Worm (Caenorhabditis elegans) whole organism, young adult: Measurements from ENCODE around the gene EGAP2.2.

Experiments used
- B0336.3 ChIP-seq: fragments of 200-800 bp; sonication (Bioruptor generic); IDR thresholded peaks from 2 replicates; pipeline ENCODE4 v1.3.6; 2022; ENCODE audit warnings: missing genetic modification characterization, missing compliant biosample characterization
- D2030.7 ChIP-seq: fragments of 200-800 bp; sonication (Bioruptor generic); IDR thresholded peaks from 2 replicates; pipeline ENCODE4 v1.3.6; 2022; ENCODE audit warnings: missing genetic modification reagents, missing genetic modification characterization, missing compliant biosample characterization
- F10E7.11 ChIP-seq: sonication (generic microtip); optimal IDR thresholded peaks from 2 replicates; lab custom pipeline; 2017; ENCODE audit warnings: mild to moderate bottlenecking, missing genetic modification characterization, moderate library complexity, missing compliant biosample characterization
- F33H1.4 ChIP-seq: fragments of 200-800 bp; sonication (Bioruptor generic); IDR thresholded peaks from 2 replicates; pipeline ENCODE4 v1.3.6; 2022; ENCODE audit warnings: missing genetic modification reagents, missing genetic modification characterization, missing compliant biosample characterization
- F57C9.4 ChIP-seq: sonication (generic microtip); optimal IDR thresholded peaks from 2 replicates; lab custom pipeline; 2017; ENCODE audit warnings: mild to moderate bottlenecking, missing genetic modification characterization, missing compliant biosample characterization
- K12H6.12 ChIP-seq: fragments of 200-800 bp; sonication (Bioruptor generic); optimal IDR thresholded peaks from 2 replicates; lab custom pipeline; 2018; ENCODE audit warnings: mild to moderate bottlenecking, missing genetic modification characterization, missing compliant biosample characterization
- T26A5.8 ChIP-seq: sonication (generic microtip); optimal IDR thresholded peaks from 2 replicates; lab custom pipeline; 2016; ENCODE audit warnings: missing genetic modification characterization, missing compliant biosample characterization
- akir-1 ChIP-seq: fragments of 200-800 bp; sonication (Bioruptor generic); optimal IDR thresholded peaks from 2 replicates; lab custom pipeline; 2018; ENCODE audit warnings: mild to moderate bottlenecking, missing genetic modification characterization, moderate library complexity, missing compliant biosample characterization
- ama-1 ChIP-seq, 3 experiments: fragments of 150-350 bp in 1 of 3; sonication (generic microtip) in 2 of 3; optimal IDR thresholded peaks; 2 replicates each; lab custom pipeline; 2014 to 2018; ENCODE audit warnings: missing biosample characterization in 2 of 3, missing genetic modification characterization in 2 of 3, missing genetic modification reagents in 2 of 3
- athp-1 ChIP-seq: sonication (generic microtip); optimal IDR thresholded peaks from 2 replicates; lab custom pipeline; 2017; ENCODE audit warnings: mild to moderate bottlenecking, missing genetic modification characterization, missing compliant biosample characterization
- bed-1 ChIP-seq: fragments of 200-800 bp; sonication (Bioruptor generic); IDR thresholded peaks from 2 replicates; pipeline ENCODE4 v1.3.6; 2022; ENCODE audit warnings: missing genetic modification reagents, missing genetic modification characterization, missing compliant biosample characterization
- ceh-100 ChIP-seq: fragments of 200-800 bp; sonication (Bioruptor generic); IDR thresholded peaks from 2 replicates; pipeline ENCODE4 v1.3.6; 2022; ENCODE audit warnings: missing genetic modification reagents, missing genetic modification characterization, missing compliant biosample characterization
- ceh-27 ChIP-seq: fragments of 200-800 bp; sonication (Bioruptor generic); optimal IDR thresholded peaks from 2 replicates; lab custom pipeline; 2018; ENCODE audit warnings: mild to moderate bottlenecking, missing genetic modification characterization, moderate library complexity, missing compliant biosample characterization
- ceh-91 ChIP-seq: fragments of 200-800 bp; sonication (Bioruptor generic); IDR thresholded peaks from 2 replicates; pipeline ENCODE4 v1.3.6; 2022; ENCODE audit warnings: missing genetic modification reagents, missing genetic modification characterization, missing compliant biosample characterization
- die-1 ChIP-seq: sonication (generic microtip); optimal IDR thresholded peaks from 2 replicates; lab custom pipeline; 2016; ENCODE audit warnings: missing genotype, mild to moderate bottlenecking, missing genetic modification characterization, missing compliant biosample characterization
- efl-1 ChIP-seq: fragments of 150-350 bp; optimal IDR thresholded peaks from 2 replicates; lab custom pipeline; 2014; ENCODE audit warnings: missing biosample characterization, missing genetic modification reagents, missing genetic modification characterization
- egl-18 ChIP-seq: fragments of 200-800 bp; sonication (Bioruptor generic); IDR thresholded peaks from 2 replicates; pipeline ENCODE4 v1.3.6; 2022; ENCODE audit warnings: missing genetic modification reagents, missing genetic modification characterization, missing compliant biosample characterization
- ekl-4 ChIP-seq: fragments of 200-800 bp; sonication (Bioruptor generic); IDR thresholded peaks from 2 replicates; pipeline ENCODE4 v1.3.6; 2022; ENCODE audit warnings: missing genetic modification reagents, missing genetic modification characterization, missing compliant biosample characterization
- fkh-3 ChIP-seq: sonication (generic microtip); optimal IDR thresholded peaks from 2 replicates; lab custom pipeline; 2016; ENCODE audit warnings: mild to moderate bottlenecking, missing genetic modification characterization, missing compliant biosample characterization
- hmg-1.2 ChIP-seq: fragments of 200-800 bp; sonication (Bioruptor generic); IDR thresholded peaks from 2 replicates; pipeline ENCODE4 v1.3.6; 2022; ENCODE audit warnings: missing genetic modification reagents, missing genetic modification characterization, missing compliant biosample characterization
- hrde-1 ChIP-seq: sonication (generic microtip); optimal IDR thresholded peaks from 2 replicates; lab custom pipeline; 2016; ENCODE audit warnings: missing genetic modification characterization, mild to moderate bottlenecking, missing compliant biosample characterization, moderate library complexity, missing genotype, missing genetic modification reagents, borderline replicate concordance
- lir-1 ChIP-seq: fragments of 200-800 bp; sonication (Bioruptor generic); conservative IDR thresholded peaks from 2 replicates; pipeline ENCODE4 v1.3.6; 2022; ENCODE audit warnings: missing genetic modification reagents, missing genetic modification characterization, missing compliant biosample characterization
- lsl-1 ChIP-seq: fragments of 200-800 bp; sonication (Bioruptor generic); optimal IDR thresholded peaks from 2 replicates; lab custom pipeline; 2018; ENCODE audit warnings: mild to moderate bottlenecking, missing genetic modification characterization, moderate library complexity, missing compliant biosample characterization
- lsy-27 ChIP-seq: sonication (generic microtip); optimal IDR thresholded peaks from 2 replicates; lab custom pipeline; 2017; ENCODE audit warnings: missing genetic modification characterization, mild to moderate bottlenecking, missing compliant biosample characterization, antibody characterized with exemption, missing genotype, borderline replicate concordance; ENCODE audit not compliant: insufficient read depth
- mcd-1 ChIP-seq: fragments of 200-800 bp; sonication (Bioruptor generic); IDR thresholded peaks from 2 replicates; pipeline ENCODE4 v1.3.6; 2022; ENCODE audit warnings: missing genetic modification reagents, missing genetic modification characterization, missing compliant biosample characterization
- mes-4 ChIP-seq: sonication (generic microtip); optimal IDR thresholded peaks from 2 replicates; lab custom pipeline; 2016; ENCODE audit warnings: missing genotype, missing genetic modification characterization, missing compliant biosample characterization
- nfya-2 ChIP-seq: fragments of 200-800 bp; sonication (Bioruptor generic); IDR thresholded peaks from 2 replicates; pipeline ENCODE4 v1.3.6; 2022; ENCODE audit warnings: missing genetic modification reagents, missing genetic modification characterization, missing compliant biosample characterization
- nhr-120 ChIP-seq: fragments of 200-800 bp; sonication (Bioruptor generic); IDR thresholded peaks from 2 replicates; pipeline ENCODE4 v1.3.6; 2022; ENCODE audit warnings: missing genetic modification characterization, missing compliant biosample characterization
- nhr-80 ChIP-seq: sonication (generic microtip); optimal IDR thresholded peaks from 2 replicates; lab custom pipeline; 2016; ENCODE audit warnings: missing genetic modification characterization, missing compliant biosample characterization
- rec-8 ChIP-seq, 2 experiments: sonication (generic microtip); optimal IDR thresholded peaks; 2 replicates each; lab custom pipeline; 2016; ENCODE audit warnings: mild to moderate bottlenecking in 2 of 2, missing genetic modification characterization in 2 of 2, missing genetic modification reagents in 2 of 2, missing genotype in 2 of 2, missing biosample characterization in 1 of 2, missing compliant biosample characterization in 1 of 2, moderate library complexity in 1 of 2
- rpc-1 ChIP-seq, 2 experiments: fragments of 150-350 bp in 1 of 2; sonication (generic microtip) in 1 of 2; optimal IDR thresholded peaks; 2 replicates each; lab custom pipeline; 2014 to 2018; ENCODE audit warnings: missing biosample characterization in 1 of 2, missing genetic modification characterization in 1 of 2, missing genetic modification reagents in 1 of 2, missing genotype in 1 of 2
- sptf-2 ChIP-seq: fragments of 200-800 bp; sonication (Bioruptor generic); optimal IDR thresholded peaks from 2 replicates; lab custom pipeline; 2018; ENCODE audit warnings: mild to moderate bottlenecking, missing genetic modification characterization, missing compliant biosample characterization
- zfh-2 ChIP-seq: fragments of 200-800 bp; sonication (Bioruptor generic); conservative IDR thresholded peaks from 2 replicates; pipeline ENCODE4 v1.3.6; 2022; ENCODE audit warnings: missing genetic modification reagents, missing genetic modification characterization, missing compliant biosample characterization

EGAP2.2 gene

ce11 chrII:5185955-5186539 is 43.6 kb upstream of the EGAP2.2 start (continued):
- TF ChIP-seq ama-1 (optimal IDR thresholded peaks at IDR 0.05; lab: Kevin White, UChicago) (no peak), ama-1 (GFP tag; optimal IDR thresholded peaks at IDR 0.05; lab: Kevin White, UChicago) (no peak), nhr-80 (tag; lab: Kevin White, UChicago) (peak; percentile 90), efl-1 (GFP tag; lab: Kevin White, UChicago) (no peak), B0336.3 (GFP tag; lab: Robert Waterston, UW) (peak; percentile 30; the same call in 1 of the 2 replicates), mes-4 (tag; lab: Kevin White, UChicago) (no peak), nfya-2 (no peak), D2030.7 (GFP tag; lab: Robert Waterston, UW) (no peak), egl-18 (GFP tag; lab: Robert Waterston, UW) (no peak), athp-1 (tag; lab: Kevin White, UChicago) (no peak), T26A5.8 (tag; lab: Kevin White, UChicago) (no peak), rpc-1 (optimal IDR thresholded peaks at IDR 0.05; lab: Kevin White, UChicago) (no peak), rpc-1 (tag; optimal IDR thresholded peaks at IDR 0.05; lab: Kevin White, UChicago) (no peak), ceh-100 (GFP tag; lab: Robert Waterston, UW) (no peak), die-1 (tag; lab: Kevin White, UChicago) (no peak), F33H1.4 (GFP tag; lab: Robert Waterston, UW) (no peak), F10E7.11 (tag; lab: Kevin White, UChicago) (no peak), sptf-2 (GFP tag; lab: Kevin White, UChicago) (no peak), ekl-4 (GFP tag; lab: Robert Waterston, UW) (no peak), hmg-1.2 (no peak), bed-1 (GFP tag; lab: Robert Waterston, UW) (no peak), F57C9.4 (tag; lab: Kevin White, UChicago) (no peak), ceh-27 (GFP tag; lab: Kevin White, UChicago) (no peak), rec-8 (tag; optimal IDR thresholded peaks at IDR 0.05; lab: Kevin White, UChicago) (no peak), K12H6.12 (tag; lab: Kevin White, UChicago) (no peak)

ce11 chrII:5186870-5187269 is 42.8 kb upstream of the EGAP2.2 start:
- TF ChIP-seq lir-1 (no peak), lsy-27 (tag; lab: Kevin White, UChicago) (no peak), nhr-80 (tag; lab: Kevin White, UChicago) (peak; percentile 40)

- TF ChIP-seq fkh-3 = no peak
- TF ChIP-seq hrde-1 (tag; lab: Kevin White, UChicago) = no peak
- TF ChIP-seq zfh-2 (GFP tag; lab: Robert Waterston, UW) = no peak
- TF ChIP-seq ceh-91 = no peak
- no peak for TF ChIP-seq nhr-120 (GFP tag; lab: Robert Waterston, UW)
Measured at ce11 chrII:5187469-5187868, 42.2 kb upstream of the EGAP2.2 start, which contains the start of gene crh-2. Gene crh-2 (minus strand): TSS chrII:5187569.

DNA sequence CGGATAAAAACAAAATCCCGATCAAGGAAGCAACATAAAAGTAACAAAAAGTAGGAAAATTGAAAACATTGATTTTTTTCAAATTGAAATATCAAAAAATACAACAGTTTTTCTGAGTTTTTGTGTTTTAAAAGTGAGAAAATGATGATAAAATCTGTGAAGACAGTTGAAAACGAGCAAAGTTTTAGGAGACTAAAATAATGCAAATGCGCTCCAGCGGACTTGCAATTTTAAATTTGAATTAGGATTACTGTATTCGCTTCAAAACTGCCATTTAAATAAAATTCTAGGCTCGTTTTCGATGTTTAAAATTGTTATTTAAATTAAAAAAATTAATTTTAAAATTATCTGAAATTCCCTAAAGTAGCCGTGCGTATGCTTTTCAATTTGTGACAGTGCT is 41.8 kb upstream of the EGAP2.2 start:
- TF ChIP-seq lsl-1 = peak; percentile 80
- no peak for TF ChIP-seq akir-1
- TF ChIP-seq mcd-1 (GFP tag; lab: Robert Waterston, UW) = peak; percentile 57; the same call in 1 of the 2 replicates
- no peak for TF ChIP-seq ceh-91
- peak; percentile 27; the same call in 1 of the 2 replicates for TF ChIP-seq D2030.7 (GFP tag; lab: Robert Waterston, UW)
- TF ChIP-seq efl-1 (GFP tag; lab: Kevin White, UChicago) = peak; percentile 20
